Worm (Caenorhabditis elegans) whole organism, L2 larva: ENCODE measurements around the gene Y41G9A.6.

Experiments
- C34F6.9 ChIP-seq: fragments of 150-350 bp; optimal IDR thresholded peaks from 2 replicates; lab custom pipeline; 2014; ENCODE audit warnings: missing biosample characterization, missing genetic modification characterization
- F13H6.1 ChIP-seq: sonication (generic microtip); optimal IDR thresholded peaks from 2 replicates; lab custom pipeline; 2016; ENCODE audit warnings: missing genetic modification characterization, missing compliant biosample characterization
- R02D3.7 ChIP-seq: fragments of 150-350 bp; optimal IDR thresholded peaks from 2 replicates; lab custom pipeline; 2014; ENCODE audit warnings: missing biosample characterization, missing genetic modification characterization
- Y55F3AM.14 ChIP-seq: fragments of 200-800 bp; sonication (Bioruptor generic); optimal IDR thresholded peaks from 2 replicates; lab custom pipeline; 2018; ENCODE audit warnings: mild to moderate bottlenecking, missing genetic modification characterization, missing compliant biosample characterization
- ZK546.5 ChIP-seq: sonication (generic microtip); optimal IDR thresholded peaks from 2 replicates; lab custom pipeline; 2017; ENCODE audit warnings: missing biosample characterization, missing genetic modification characterization
- alr-1 ChIP-seq: fragments of 150-350 bp; optimal IDR thresholded peaks from 2 replicates; lab custom pipeline; 2014; ENCODE audit warnings: missing biosample characterization, missing genetic modification characterization
- aly-2 ChIP-seq: fragments of 150-350 bp; optimal IDR thresholded peaks from 2 replicates; lab custom pipeline; 2014; ENCODE audit warnings: missing biosample characterization, missing genetic modification characterization
- ama-1 ChIP-seq: fragments of 150-350 bp; optimal IDR thresholded peaks from 2 replicates; lab custom pipeline; 2018; ENCODE audit warnings: inconsistent platforms
- blmp-1 ChIP-seq: sonication (generic microtip); optimal IDR thresholded peaks from 2 replicates; lab custom pipeline; 2017; ENCODE audit warnings: missing genetic modification characterization, mild to moderate bottlenecking, missing compliant biosample characterization, antibody characterized with exemption, moderate library complexity; ENCODE audit not compliant: insufficient read depth
- ceh-16 ChIP-seq: fragments of 150-350 bp; optimal IDR thresholded peaks from 2 replicates; lab custom pipeline; 2014; ENCODE audit warnings: missing biosample characterization, missing genetic modification characterization
- ceh-82 ChIP-seq: fragments of 150-350 bp; optimal IDR thresholded peaks from 2 replicates; lab custom pipeline; 2014; ENCODE audit warnings: missing biosample characterization, missing genetic modification characterization
- crh-2 ChIP-seq: sonication (generic microtip); optimal IDR thresholded peaks from 2 replicates; lab custom pipeline; 2017; ENCODE audit warnings: missing biosample characterization, missing genetic modification characterization
- dmd-4 ChIP-seq: sonication (generic microtip); optimal IDR thresholded peaks from 2 replicates; lab custom pipeline; 2017; ENCODE audit warnings: missing biosample characterization, missing genetic modification characterization
- egl-27 ChIP-seq: sonication (generic microtip); optimal IDR thresholded peaks from 3 replicates; lab custom pipeline; 2017; ENCODE audit warnings: missing biosample characterization, missing genetic modification reagents, missing genetic modification characterization
- elt-1 ChIP-seq: fragments of 150-350 bp; optimal IDR thresholded peaks from 2 replicates; lab custom pipeline; 2014; ENCODE audit warnings: missing biosample characterization, missing genetic modification characterization
- elt-3 ChIP-seq: sonication (generic microtip); optimal IDR thresholded peaks from 2 replicates; lab custom pipeline; 2017; ENCODE audit warnings: missing biosample characterization, missing genetic modification characterization
- fos-1 ChIP-seq: fragments of 150-350 bp; optimal IDR thresholded peaks from 2 replicates; lab custom pipeline; 2014; ENCODE audit warnings: missing biosample characterization, missing genetic modification characterization
- gmeb-1 ChIP-seq: fragments of 150-350 bp; optimal IDR thresholded peaks from 2 replicates; lab custom pipeline; 2014; ENCODE audit warnings: missing biosample characterization, missing genetic modification characterization
- lin-11 ChIP-seq: fragments of 150-350 bp; sonication (generic microtip); optimal IDR thresholded peaks from 2 replicates; lab custom pipeline; 2014; ENCODE audit warnings: missing biosample characterization, missing genetic modification characterization, inconsistent platforms, mixed read lengths
- lin-13 ChIP-seq: fragments of 150-350 bp; optimal IDR thresholded peaks from 2 replicates; lab custom pipeline; 2014; ENCODE audit warnings: missing biosample characterization, missing genetic modification reagents, missing genetic modification characterization
- lsy-2 ChIP-seq, 2 experiments: fragments of 150-350 bp in 1 of 2; sonication (generic microtip) in 1 of 2; optimal IDR thresholded peaks; 2 replicates each; lab custom pipeline; 2014 to 2017; ENCODE audit warnings: missing biosample characterization in 2 of 2, missing genetic modification characterization in 2 of 2
- mab-5 ChIP-seq: fragments of 150-350 bp; optimal IDR thresholded peaks from 2 replicates; lab custom pipeline; 2014; ENCODE audit warnings: missing biosample characterization, missing genetic modification characterization
- mdl-1 ChIP-seq, 2 experiments: fragments of 150-350 bp in 1 of 2; sonication (generic microtip) in 1 of 2; optimal IDR thresholded peaks; 2 replicates each; lab custom pipeline; 2017; ENCODE audit warnings: missing biosample characterization in 2 of 2, missing genetic modification characterization in 2 of 2
- nhr-11 ChIP-seq: fragments of 150-350 bp; optimal IDR thresholded peaks from 2 replicates; lab custom pipeline; 2014; ENCODE audit warnings: missing biosample characterization, missing genetic modification characterization
- nhr-12 ChIP-seq: fragments of 150-350 bp; optimal IDR thresholded peaks from 2 replicates; lab custom pipeline; 2014; ENCODE audit warnings: missing biosample characterization, missing genetic modification characterization
- nhr-129 ChIP-seq: fragments of 150-350 bp; optimal IDR thresholded peaks from 2 replicates; lab custom pipeline; 2014; ENCODE audit warnings: missing biosample characterization, missing genetic modification characterization
- nhr-21 ChIP-seq: fragments of 150-350 bp; optimal IDR thresholded peaks from 2 replicates; lab custom pipeline; 2014; ENCODE audit warnings: missing biosample characterization, missing genetic modification characterization
- nhr-23 ChIP-seq: fragments of 150-350 bp; optimal IDR thresholded peaks from 2 replicates; lab custom pipeline; 2014; ENCODE audit warnings: missing biosample characterization, missing genetic modification reagents, missing genetic modification characterization
- nhr-237 ChIP-seq: fragments of 150-350 bp; optimal IDR thresholded peaks from 2 replicates; lab custom pipeline; 2014; ENCODE audit warnings: missing biosample characterization, missing genetic modification characterization
- nhr-25 ChIP-seq: fragments of 150-350 bp; sonication (generic microtip); optimal IDR thresholded peaks from 3 replicates; lab custom pipeline; 2014; ENCODE audit warnings: missing biosample characterization, missing genetic modification characterization
- nhr-6 ChIP-seq: fragments of 150-350 bp; optimal IDR thresholded peaks from 2 replicates; lab custom pipeline; 2014; ENCODE audit warnings: missing biosample characterization, missing genetic modification characterization
- nhr-77 ChIP-seq: fragments of 150-350 bp; optimal IDR thresholded peaks from 2 replicates; lab custom pipeline; 2014; ENCODE audit warnings: missing biosample characterization, missing genetic modification characterization
- peb-1 ChIP-seq: fragments of 150-350 bp; optimal IDR thresholded peaks from 2 replicates; lab custom pipeline; 2014; ENCODE audit warnings: missing biosample characterization, missing genetic modification characterization
- skn-1 ChIP-seq: sonication (generic microtip); optimal IDR thresholded peaks from 2 replicates; lab custom pipeline; 2017; ENCODE audit warnings: missing biosample characterization, missing genetic modification characterization
- sma-3 ChIP-seq: sonication (generic microtip); optimal IDR thresholded peaks from 2 replicates; lab custom pipeline; 2016; ENCODE audit warnings: missing genetic modification reagents, missing genetic modification characterization, missing compliant biosample characterization
- sma-9 ChIP-seq, 2 experiments: fragments of 150-350 bp in 1 of 2; sonication (generic microtip) in 1 of 2; optimal IDR thresholded peaks; 2 replicates each; lab custom pipeline; 2014 to 2016; ENCODE audit warnings: missing genetic modification characterization in 2 of 2, mild to moderate bottlenecking in 1 of 2, missing biosample characterization in 1 of 2, missing compliant biosample characterization in 1 of 2, missing genetic modification reagents in 1 of 2, moderate library complexity in 1 of 2
- snpc-4 ChIP-seq: fragments of 150-350 bp; optimal IDR thresholded peaks from 2 replicates; lab custom pipeline; 2014; ENCODE audit warnings: missing biosample characterization, missing genetic modification characterization
- unc-39 ChIP-seq: fragments of 150-350 bp; optimal IDR thresholded peaks from 2 replicates; lab custom pipeline; 2014; ENCODE audit warnings: missing biosample characterization, missing genetic modification characterization
- unc-62 ChIP-seq: fragments of 150-350 bp; optimal IDR thresholded peaks from 2 replicates; lab custom pipeline; 2014; ENCODE audit warnings: missing biosample characterization, missing genetic modification reagents, missing genetic modification characterization
- zag-1 ChIP-seq: fragments of 150-350 bp; optimal IDR thresholded peaks from 2 replicates; lab custom pipeline; 2014; ENCODE audit warnings: missing biosample characterization, missing genetic modification characterization
- ztf-11 ChIP-seq: sonication (generic microtip); optimal IDR thresholded peaks from 2 replicates; lab custom pipeline; 2017; ENCODE audit warnings: missing biosample characterization, missing genetic modification characterization
- ztf-4 ChIP-seq: fragments of 150-350 bp; optimal IDR thresholded peaks from 2 replicates; lab custom pipeline; 2014; ENCODE audit warnings: missing biosample characterization, missing genetic modification characterization

Y41G9A.6 gene

DNA sequence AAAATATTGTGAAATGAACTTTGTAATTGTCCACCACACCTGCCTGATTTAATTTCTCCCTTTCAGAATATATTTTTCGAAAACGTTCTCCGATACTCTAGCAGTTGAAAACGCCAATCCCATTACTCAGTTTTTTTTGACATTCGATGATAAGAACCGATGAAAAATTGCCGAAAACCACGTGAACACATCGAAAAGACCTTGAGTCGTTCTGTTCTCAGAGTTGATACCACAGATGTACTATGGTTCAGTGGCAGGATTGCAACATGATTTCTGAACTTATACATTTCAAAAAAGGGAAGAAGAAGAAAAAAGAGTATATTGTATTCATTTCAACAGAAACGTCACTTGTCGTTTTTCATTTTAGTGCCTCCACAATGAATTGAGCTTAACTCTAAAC, 16.4 kb upstream of the Y41G9A.6 start:
- TF ChIP-seq sma-9 (GFP tag; optimal IDR thresholded peaks at IDR 0.05; lab: Kevin White, UChicago) (peak; percentile 17), sma-9 (tag; optimal IDR thresholded peaks at IDR 0.05; lab: Kevin White, UChicago) (no peak), sma-3 (no peak)

DNA sequence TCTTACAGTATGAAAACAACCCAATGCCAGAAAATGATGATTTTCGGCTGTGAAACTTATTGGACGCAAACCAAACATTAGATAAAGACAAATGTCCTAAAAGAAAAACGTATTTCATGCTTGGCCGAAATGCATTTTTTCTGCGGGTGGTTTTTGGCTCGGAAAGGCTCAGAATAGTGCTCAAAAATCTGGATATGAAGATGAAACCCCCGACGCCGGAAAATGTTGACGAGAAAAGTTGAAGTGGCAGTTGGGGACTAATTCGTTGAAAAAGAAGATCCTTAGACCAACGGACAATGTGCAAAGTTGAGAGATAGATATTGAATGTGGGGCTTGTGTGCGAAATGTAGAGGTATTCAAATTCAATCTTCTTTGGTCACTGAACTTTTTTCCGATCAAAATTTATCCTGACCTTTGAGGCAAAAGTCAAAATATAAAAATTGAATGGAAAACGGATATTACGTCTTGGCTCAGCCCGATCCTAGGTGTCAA, 14.9 kb upstream of the Y41G9A.6 start, which contains the start of gene flp-18:
Gene flp-18 (minus strand): TSS at position 51 of the 492 bp plus-strand sequence.
- TF ChIP-seq elt-3 (tag; lab: Kevin White, UChicago) (no peak), unc-62 (GFP tag; lab: Kevin White, UChicago) (no peak), nhr-11 (tag; lab: Kevin White, UChicago) (no peak), unc-39 (tag; lab: Kevin White, UChicago) (no peak), blmp-1 (tag; lab: Kevin White, UChicago) (no peak), aly-2 (tag; lab: Kevin White, UChicago) (no peak), gmeb-1 (tag; lab: Kevin White, UChicago) (no peak)

DNA sequence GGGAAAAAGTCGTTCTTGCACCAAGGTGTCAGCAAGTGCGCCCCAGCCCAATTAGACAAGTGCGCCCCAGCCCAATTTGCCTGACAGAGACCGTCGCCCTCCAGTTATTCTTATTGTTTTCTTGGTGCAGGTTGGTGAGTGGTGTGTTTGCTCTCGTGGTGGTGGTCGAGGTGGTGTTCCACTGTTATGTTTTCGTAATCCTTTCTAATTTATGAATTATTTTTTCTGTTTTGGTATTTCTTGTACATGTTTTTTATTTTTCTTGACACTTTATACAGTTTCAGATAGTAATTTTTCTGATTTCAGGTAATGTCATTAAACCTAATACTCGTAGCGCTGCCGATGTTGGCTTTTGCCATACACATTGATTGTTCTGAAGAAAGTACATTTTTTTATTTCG, 5.6 kb upstream of the Y41G9A.6 start, which contains the start of gene Y48D7A.1:
Gene Y48D7A.1 (plus strand): TSS at position 301 of the 400 bp plus-strand sequence.
- TF ChIP-seq nhr-25 (tag; lab: Kevin White, UChicago): no peak

DNA sequence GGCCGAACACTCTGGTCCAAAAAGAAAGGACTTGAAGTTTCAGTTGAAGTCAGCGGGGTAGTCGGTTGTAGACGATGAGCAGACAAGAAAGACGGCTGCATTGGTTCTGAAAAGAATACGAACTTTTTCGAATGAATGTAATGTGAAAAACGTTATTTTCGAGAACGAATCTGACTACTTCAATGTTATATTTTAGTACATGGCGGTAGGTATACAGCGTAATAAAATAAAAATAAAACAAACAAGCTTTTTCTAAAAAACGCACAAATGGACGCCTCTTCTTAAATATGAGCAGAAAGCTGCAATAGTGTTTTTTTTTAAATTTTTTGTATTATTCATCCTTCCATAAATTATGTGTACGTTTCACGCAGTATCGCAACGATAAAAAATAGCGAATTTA, 4.0 kb downstream of the Y41G9A.6 start, which contains the start of gene Y41G9A.17:
Gene Y41G9A.17 (minus strand): TSS at position 101 of the 400 bp plus-strand sequence.
- TF ChIP-seq lin-11 (tag; lab: Kevin White, UChicago): no peak
- no peak for TF ChIP-seq nhr-11 (tag; lab: Kevin White, UChicago)
- no peak for TF ChIP-seq alr-1 (tag; lab: Kevin White, UChicago)
- no peak for TF ChIP-seq fos-1 (tag; lab: Kevin White, UChicago)
- TF ChIP-seq lin-13 (GFP tag; lab: Kevin White, UChicago): no peak
- TF ChIP-seq unc-62 (GFP tag; lab: Kevin White, UChicago): no peak
- no peak for TF ChIP-seq nhr-77
- TF ChIP-seq gmeb-1 (tag; lab: Kevin White, UChicago): no peak
- TF ChIP-seq ZK546.5 (tag; lab: Kevin White, UChicago): no peak
- no peak for TF ChIP-seq Y55F3AM.14 (GFP tag; lab: Kevin White, UChicago)
- TF ChIP-seq skn-1 (tag; lab: Kevin White, UChicago): no peak
- TF ChIP-seq, all 48 proteins: peak for 0

DNA sequence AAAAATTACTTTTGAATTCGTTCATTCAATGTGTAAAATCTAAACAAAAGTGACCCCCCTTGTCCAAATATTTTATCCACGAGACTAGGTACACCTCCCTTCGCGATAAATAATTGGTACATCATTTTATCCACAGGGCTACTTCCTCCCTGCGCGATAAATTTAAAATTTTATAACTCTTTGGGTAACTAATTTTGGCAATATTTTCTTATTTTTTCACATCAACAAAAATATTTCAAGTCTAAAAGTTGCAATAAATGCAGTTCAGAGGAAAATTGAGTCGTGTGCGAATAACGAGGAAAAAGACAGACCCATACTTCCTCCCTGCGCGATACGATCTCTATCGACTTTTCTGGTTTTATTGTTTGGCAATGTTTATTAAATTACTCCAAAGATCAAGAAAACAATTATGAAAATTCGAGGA, 6.6 kb downstream of the Y41G9A.6 start:
- TF ChIP-seq nhr-129 (tag; lab: Kevin White, UChicago) (peak; percentile 99), lsy-2 (tag; optimal IDR thresholded peaks at IDR 0.05; lab: Kevin White, UChicago) (peak; percentile 96 to 98), fos-1 (tag; lab: Kevin White, UChicago) (peak; percentile 99), nhr-6 (tag; lab: Kevin White, UChicago) (peak; percentile 99), ztf-11 (tag; lab: Kevin White, UChicago) (peak; percentile 82), C34F6.9 (tag; lab: Kevin White, UChicago) (peak; percentile 99), nhr-25 (tag; lab: Kevin White, UChicago) (peak; percentile 99), crh-2 (tag; lab: Kevin White, UChicago) (peak; percentile 100), lin-11 (tag; lab: Kevin White, UChicago) (peak; percentile 76), F13H6.1 (tag; lab: Kevin White, UChicago) (peak; percentile 99), mab-5 (tag; lab: Kevin White, UChicago) (peak; percentile 98), ztf-4 (tag; lab: Kevin White, UChicago) (peak; percentile 95), gmeb-1 (tag; lab: Kevin White, UChicago) (peak; percentile 93), aly-2 (tag; lab: Kevin White, UChicago) (peak; percentile 65), elt-1 (tag; lab: Kevin White, UChicago) (no peak), lin-13 (GFP tag; lab: Kevin White, UChicago) (peak; percentile 99), dmd-4 (tag; lab: Kevin White, UChicago) (peak; percentile 85), nhr-23 (tag; lab: Kevin White, UChicago) (no peak), peb-1 (tag; lab: Kevin White, UChicago) (peak; percentile 79), zag-1 (peak; percentile 99), ceh-16 (tag; lab: Kevin White, UChicago) (peak; percentile 88), nhr-237 (tag; lab: Kevin White, UChicago) (peak; percentile 98), mdl-1 (tag; optimal IDR thresholded peaks at IDR 0.05; lab: Kevin White, UChicago) (peak; percentile 89 to 96), ceh-82 (tag; lab: Kevin White, UChicago) (peak; percentile 95), ZK546.5 (tag; lab: Kevin White, UChicago) (peak; percentile 81), R02D3.7 (tag; lab: Kevin White, UChicago) (peak; percentile 85), ama-1 (no peak), nhr-21 (peak; percentile 100), egl-27 (tag; lab: Kevin White, UChicago) (peak; percentile 97), snpc-4 (tag; lab: Kevin White, UChicago) (peak; percentile 91), sma-9 (GFP tag; optimal IDR thresholded peaks at IDR 0.05; lab: Kevin White, UChicago) (peak; percentile 98), sma-9 (tag; optimal IDR thresholded peaks at IDR 0.05; lab: Kevin White, UChicago) (peak; percentile 9), nhr-11 (tag; lab: Kevin White, UChicago) (peak; percentile 89), unc-62 (GFP tag; lab: Kevin White, UChicago) (peak; percentile 90), alr-1 (tag; lab: Kevin White, UChicago) (peak; percentile 77), blmp-1 (tag; lab: Kevin White, UChicago) (peak; percentile 75), skn-1 (tag; lab: Kevin White, UChicago) (peak; percentile 96), nhr-12 (tag; lab: Kevin White, UChicago) (peak; percentile 68)
